Fruit fly (Drosophila melanogaster) whole organism, embryonic: ENCODE data around the gene IFT54.

ENCODE experiments used
- Asciz ChIP-seq: fragments of 200-800 bp; sonication (Bioruptor generic); optimal IDR thresholded peaks from 2 replicates; lab custom pipeline; 2017; ENCODE audit warnings: missing biosample characterization, mild to moderate bottlenecking, missing genetic modification characterization, missing genetic modification reagents
- CG11093 ChIP-seq: fragments of 200-800 bp; sonication (Bioruptor generic); IDR thresholded peaks from 3 replicates; pipeline ENCODE4 v1.3.6; 2022; ENCODE audit warnings: missing biosample characterization, missing genetic modification characterization
- CG13296 ChIP-seq: fragments of 200-800 bp; sonication (Bioruptor generic); optimal IDR thresholded peaks from 3 replicates; lab custom pipeline; 2018; ENCODE audit warnings: missing biosample characterization, mild to moderate bottlenecking, missing genetic modification characterization
- CG13775 ChIP-seq: fragments of 200-800 bp; sonication (Bioruptor generic); optimal IDR thresholded peaks from 3 replicates; lab custom pipeline; 2017; ENCODE audit warnings: missing biosample characterization, mild to moderate bottlenecking, missing genetic modification characterization
- CG17328 ChIP-seq: fragments of 200-800 bp; sonication (Bioruptor generic); IDR thresholded peaks from 2 replicates; pipeline ENCODE4 v1.3.6; 2022; ENCODE audit warnings: missing biosample characterization, missing genetic modification characterization
- CG17385 ChIP-seq: fragments of 200-800 bp; sonication (Bioruptor generic); optimal IDR thresholded peaks from 3 replicates; lab custom pipeline; 2018; ENCODE audit warnings: missing biosample characterization, mild to moderate bottlenecking, missing genetic modification characterization
- CG1832 ChIP-seq: fragments of 200-800 bp; sonication (Bioruptor generic); optimal IDR thresholded peaks from 2 replicates; lab custom pipeline; 2017; ENCODE audit warnings: missing biosample characterization, mild to moderate bottlenecking, missing genetic modification characterization, inconsistent platforms
- CG2120 ChIP-seq: fragments of 200-800 bp; sonication (Bioruptor generic); optimal IDR thresholded peaks from 3 replicates; lab custom pipeline; 2016; ENCODE audit warnings: missing biosample characterization, missing genetic modification characterization
- CG3407 ChIP-seq: fragments of 200-800 bp; sonication (Bioruptor generic); optimal IDR thresholded peaks from 2 replicates; lab custom pipeline; 2018; ENCODE audit warnings: missing biosample characterization, mild to moderate bottlenecking, missing genetic modification characterization
- CG4820 ChIP-seq: fragments of 200-800 bp; sonication (Bioruptor generic); optimal IDR thresholded peaks from 3 replicates; lab custom pipeline; 2016; ENCODE audit warnings: missing biosample characterization, missing genetic modification characterization
- CG6175 ChIP-seq: fragments of 200-800 bp; sonication (Bioruptor generic); IDR thresholded peaks from 3 replicates; pipeline ENCODE4 v1.3.6; 2022; ENCODE audit warnings: missing biosample characterization, missing genetic modification characterization
- CG6254 ChIP-seq: fragments of 200-800 bp; sonication (Bioruptor generic); optimal IDR thresholded peaks from 3 replicates; lab custom pipeline; 2017; ENCODE audit warnings: mild to moderate bottlenecking, missing biosample characterization, missing genetic modification reagents, missing genetic modification characterization
- CG6765 ChIP-seq: fragments of 200-800 bp; sonication (Bioruptor generic); optimal IDR thresholded peaks from 3 replicates; lab custom pipeline; 2017; ENCODE audit warnings: missing biosample characterization, mild to moderate bottlenecking, missing genetic modification characterization
- CG7839 ChIP-seq: fragments of 200-800 bp; sonication (Bioruptor generic); optimal IDR thresholded peaks from 3 replicates; lab custom pipeline; 2018; ENCODE audit warnings: missing biosample characterization, mild to moderate bottlenecking, missing genetic modification characterization, moderate library complexity
- CG8359 ChIP-seq: fragments of 200-800 bp; sonication (Bioruptor generic); optimal IDR thresholded peaks from 2 replicates; lab custom pipeline; 2017; ENCODE audit warnings: missing biosample characterization, mild to moderate bottlenecking, missing genetic modification characterization, borderline replicate concordance
- CG8944 ChIP-seq: fragments of 200-800 bp; sonication (Bioruptor generic); optimal IDR thresholded peaks from 3 replicates; lab custom pipeline; 2016; ENCODE audit warnings: missing biosample characterization, missing genetic modification characterization
- CG9437 ChIP-seq: fragments of 200-800 bp; sonication (Bioruptor generic); optimal IDR thresholded peaks from 2 replicates; lab custom pipeline; 2018; ENCODE audit warnings: missing biosample characterization, mild to moderate bottlenecking, missing genetic modification characterization
- CG9817 ChIP-seq: fragments of 200-800 bp; sonication (Bioruptor generic); optimal IDR thresholded peaks from 2 replicates; lab custom pipeline; 2018; ENCODE audit warnings: missing biosample characterization, mild to moderate bottlenecking, missing genetic modification characterization, moderate library complexity
- CoRest ChIP-seq: fragments of 200-800 bp; sonication (Bioruptor generic); optimal IDR thresholded peaks from 3 replicates; lab custom pipeline; 2018; ENCODE audit warnings: missing biosample characterization, mild to moderate bottlenecking, missing genetic modification characterization, moderate library complexity
- CrebB ChIP-seq: fragments of 200-800 bp; sonication (Bioruptor generic); optimal IDR thresholded peaks from 3 replicates; lab custom pipeline; 2018; ENCODE audit warnings: missing biosample characterization, mild to moderate bottlenecking, missing genetic modification characterization
- Ets65A ChIP-seq: fragments of 200-800 bp; sonication (Bioruptor generic); peaks from one replicate; lab custom pipeline; 2016; ENCODE audit warnings: missing biosample characterization, missing genetic modification characterization
- Fer1 ChIP-seq: fragments of 200-800 bp; sonication (Bioruptor generic); optimal IDR thresholded peaks from 2 replicates; lab custom pipeline; 2017; ENCODE audit warnings: missing biosample characterization, mild to moderate bottlenecking, missing genetic modification characterization
- HLHmδ ChIP-seq: fragments of 200-800 bp; sonication (Bioruptor generic); optimal IDR thresholded peaks from 2 replicates; lab custom pipeline; 2018; ENCODE audit warnings: missing biosample characterization, mild to moderate bottlenecking, missing genetic modification characterization, moderate library complexity
- Hey ChIP-seq: fragments of 200-800 bp; sonication (Bioruptor generic); optimal IDR thresholded peaks from 3 replicates; lab custom pipeline; 2018; ENCODE audit warnings: missing biosample characterization, mild to moderate bottlenecking, missing genetic modification characterization
- Hr39 ChIP-seq: fragments of >200 bp; optimal IDR thresholded peaks from 2 replicates; lab custom pipeline; 2017
- Jarid2 ChIP-seq: fragments of 200-800 bp; sonication (Bioruptor generic); optimal IDR thresholded peaks from 3 replicates; lab custom pipeline; 2017; ENCODE audit warnings: mild to moderate bottlenecking, missing biosample characterization, missing genetic modification reagents, missing genetic modification characterization
- Mad ChIP-seq: fragments of 200-800 bp; sonication (Bioruptor generic); optimal IDR thresholded peaks from 2 replicates; lab custom pipeline; 2016; ENCODE audit warnings: missing biosample characterization, missing genetic modification characterization
- Nf-YC ChIP-seq: fragments of 200-800 bp; optimal IDR thresholded peaks from 3 replicates; lab custom pipeline; 2019; ENCODE audit warnings: missing biosample characterization, mild to moderate bottlenecking, missing genetic modification characterization, moderate library complexity
- Spps ChIP-seq: fragments of 200-800 bp; sonication (Bioruptor generic); optimal IDR thresholded peaks from 2 replicates; lab custom pipeline; 2018; ENCODE audit warnings: missing biosample characterization, mild to moderate bottlenecking, missing genetic modification characterization
- Vsx1 ChIP-seq: fragments of 200-800 bp; sonication (Bioruptor generic); optimal IDR thresholded peaks from 2 replicates; lab custom pipeline; 2017; ENCODE audit warnings: missing biosample characterization, mild to moderate bottlenecking, missing genetic modification characterization, missing genetic modification reagents
- ac ChIP-seq: fragments of 200-800 bp; sonication (Bioruptor generic); optimal IDR thresholded peaks from 3 replicates; lab custom pipeline; 2017; ENCODE audit warnings: missing biosample characterization, mild to moderate bottlenecking, missing genetic modification characterization
- bab2 ChIP-seq: fragments of 200-800 bp; sonication (Bioruptor generic); optimal IDR thresholded peaks from 2 replicates; lab custom pipeline; 2016; ENCODE audit warnings: missing biosample characterization, missing genetic modification characterization
- crp ChIP-seq, 2 experiments: fragments of 200-800 bp; sonication (Bioruptor generic); optimal IDR thresholded peaks; 2 replicates in 1 of 2; 3 replicates in 1 of 2; lab custom pipeline; 2017; ENCODE audit warnings: missing biosample characterization in 2 of 2, missing genetic modification characterization in 2 of 2, mild to moderate bottlenecking in 1 of 2, moderate library complexity in 1 of 2
- emc ChIP-seq: fragments of 200-800 bp; sonication (Bioruptor generic); optimal IDR thresholded peaks from 2 replicates; lab custom pipeline; 2016; ENCODE audit warnings: missing biosample characterization, missing genetic modification characterization
- gcm2 ChIP-seq: fragments of 200-800 bp; sonication (Bioruptor generic); optimal IDR thresholded peaks from 2 replicates; lab custom pipeline; 2016; ENCODE audit warnings: missing biosample characterization, missing genetic modification characterization
- her ChIP-seq: fragments of 200-800 bp; sonication (Bioruptor generic); optimal IDR thresholded peaks from 2 replicates; lab custom pipeline; 2016; ENCODE audit warnings: missing biosample characterization, missing genetic modification characterization
- jigr1 ChIP-seq: fragments of 200-800 bp; sonication (Bioruptor generic); IDR thresholded peaks from 3 replicates; pipeline ENCODE4 v1.3.6; 2022; ENCODE audit warnings: missing biosample characterization, missing genetic modification characterization
- ken ChIP-seq: fragments of 200-800 bp; sonication (Bioruptor generic); IDR thresholded peaks from 3 replicates; pipeline ENCODE4 v1.3.6; 2022; ENCODE audit warnings: missing biosample characterization, missing genetic modification characterization
- lbe ChIP-seq: fragments of 200-800 bp; sonication (Bioruptor generic); optimal IDR thresholded peaks from 2 replicates; lab custom pipeline; 2016; ENCODE audit warnings: missing biosample characterization, mild to moderate bottlenecking, missing genetic modification characterization
- lilli ChIP-seq: fragments of 200-800 bp; sonication (Bioruptor generic); optimal IDR thresholded peaks from 3 replicates; lab custom pipeline; 2016; ENCODE audit warnings: missing biosample characterization, missing genetic modification characterization
- pita ChIP-seq: fragments of 200-800 bp; sonication (Bioruptor generic); optimal IDR thresholded peaks from 2 replicates; lab custom pipeline; 2017; ENCODE audit warnings: missing biosample characterization, mild to moderate bottlenecking, missing genetic modification characterization
- pnt ChIP-seq: fragments of 200-800 bp; sonication (Bioruptor generic); optimal IDR thresholded peaks from 3 replicates; lab custom pipeline; 2016; ENCODE audit warnings: missing biosample characterization, missing genetic modification characterization
- psq ChIP-seq: fragments of 200-800 bp; sonication (Bioruptor generic); optimal IDR thresholded peaks from 2 replicates; lab custom pipeline; 2017; ENCODE audit warnings: missing biosample characterization, missing genetic modification characterization
- ranshi ChIP-seq: fragments of 200-800 bp; sonication (Bioruptor generic); IDR thresholded peaks from 2 replicates; pipeline ENCODE4 v1.3.6; 2022; ENCODE audit warnings: missing biosample characterization, missing genetic modification characterization
- repo ChIP-seq: fragments of 200-800 bp; sonication (Bioruptor generic); optimal IDR thresholded peaks from 2 replicates; lab custom pipeline; 2016; ENCODE audit warnings: missing biosample characterization, missing genetic modification characterization
- shn ChIP-seq: fragments of 200-800 bp; sonication (Bioruptor generic); optimal IDR thresholded peaks from 3 replicates; lab custom pipeline; 2016; ENCODE audit warnings: missing biosample characterization, missing genetic modification characterization
- ssp ChIP-seq: fragments of 200-800 bp; sonication (Bioruptor generic); IDR thresholded peaks from 2 replicates; pipeline ENCODE4 v1.3.6; 2022; ENCODE audit warnings: missing biosample characterization, missing genetic modification characterization
- stc ChIP-seq: fragments of 200-800 bp; sonication (Bioruptor generic); IDR thresholded peaks from 2 replicates; pipeline ENCODE4 v1.3.6; 2022; ENCODE audit warnings: missing biosample characterization, missing genetic modification characterization
- tap ChIP-seq: fragments of 200-800 bp; optimal IDR thresholded peaks from 3 replicates; lab custom pipeline; 2019; ENCODE audit warnings: missing biosample characterization, mild to moderate bottlenecking, missing genetic modification characterization, moderate library complexity
- tio ChIP-seq: fragments of 200-800 bp; sonication (Bioruptor generic); optimal IDR thresholded peaks from 2 replicates; lab custom pipeline; 2017; ENCODE audit warnings: missing biosample characterization, missing genetic modification characterization, inconsistent platforms
- vvl ChIP-seq: fragments of 200-800 bp; sonication (Bioruptor generic); IDR thresholded peaks from 2 replicates; pipeline ENCODE4 v1.3.6; 2022; ENCODE audit warnings: missing biosample characterization, missing genetic modification characterization

The IFT54 gene

dm6 chr3R:14283754-14284421 lies 18.3 kb upstream of the IFT54 start (continued):
- TF ChIP-seq CG11093 (GFP tag; lab: Robert Waterston, UW) (peak; percentile 98), Asciz (GFP tag; lab: Kevin White, UChicago) (peak; percentile 99), Mad (GFP tag; lab: Kevin White, UChicago) (peak; percentile 97), Vsx1 (GFP tag; lab: Kevin White, UChicago) (peak; percentile 98), CG13296 (GFP tag; lab: Kevin White, UChicago) (peak; percentile 97), shn (peak; percentile 87), lilli (GFP tag; lab: Kevin White, UChicago) (peak; percentile 98), CG1832 (GFP tag; lab: Kevin White, UChicago) (no peak), ac (peak; percentile 89), CrebB (tag; lab: Kevin White, UChicago) (peak; percentile 98), CG9437 (GFP tag; lab: Kevin White, UChicago) (peak; percentile 95), vvl (GFP tag; lab: Robert Waterston, UW) (no peak), CG8359 (GFP tag; lab: Kevin White, UChicago) (peak; percentile 89), CG6175 (GFP tag; lab: Robert Waterston, UW) (no peak), CG13775 (GFP tag; lab: Kevin White, UChicago) (peak; percentile 98), repo (GFP tag; lab: Kevin White, UChicago) (peak; percentile 83), gcm2 (GFP tag; lab: Kevin White, UChicago) (peak; percentile 95), CG3407 (GFP tag; lab: Kevin White, UChicago) (peak; percentile 97), CG6254 (GFP tag; lab: Kevin White, UChicago) (peak; percentile 95), pita (GFP tag; lab: Kevin White, UChicago) (no peak), tio (GFP tag; lab: Kevin White, UChicago) (peak; percentile 98), ssp (GFP tag; lab: Robert Waterston, UW) (no peak), CG2120 (GFP tag; lab: Kevin White, UChicago) (peak; percentile 99), Hr39 (no peak), CoRest (tag; lab: Kevin White, UChicago) (peak; percentile 99), ken (GFP tag; lab: Robert Waterston, UW) (no peak), Nf-YC (tag; lab: Kevin White, UChicago) (peak; percentile 89), CG4820 (GFP tag; lab: Kevin White, UChicago) (peak; percentile 97), psq (GFP tag; lab: Kevin White, UChicago) (peak; percentile 94), jigr1 (GFP tag; lab: Robert Waterston, UW) (no peak), crp (GFP tag; optimal IDR thresholded peaks at IDR 0.05; lab: Kevin White, UChicago) (peak; percentile 28 to 75), ranshi (no peak), CG17385 (GFP tag; lab: Kevin White, UChicago) (peak; percentile 97), HLHmδ (no peak), CG8944 (GFP tag; lab: Kevin White, UChicago) (peak; percentile 88), lbe (GFP tag; lab: Kevin White, UChicago) (peak; percentile 94), pnt (peak; percentile 91), Spps (tag; lab: Kevin White, UChicago) (peak; percentile 96), CG6765 (peak; percentile 96), bab2 (GFP tag; lab: Kevin White, UChicago) (peak; percentile 96), emc (GFP tag; lab: Kevin White, UChicago) (peak; percentile 89), CG9817 (tag; lab: Kevin White, UChicago) (peak; percentile 98), Fer1 (GFP tag; lab: Kevin White, UChicago) (peak; percentile 98), tap (tag; lab: Kevin White, UChicago) (peak; percentile 98), Hey (tag; lab: Kevin White, UChicago) (peak; percentile 83), stc (no peak), Jarid2 (GFP tag; lab: Kevin White, UChicago) (peak; percentile 94), Ets65A (GFP tag; lab: Kevin White, UChicago) (peak; percentile 97), CG17328 (GFP tag; lab: Robert Waterston, UW) (no peak), CG7839 (tag; lab: Kevin White, UChicago) (peak; percentile 99), her (peak; percentile 51)
